Worm (Caenorhabditis elegans) whole organism, L3 larva: Measurements from ENCODE around the gene F58B3.4.

Source experiments
- R02D3.7 ChIP-seq: fragments of 150-350 bp; optimal IDR thresholded peaks from 2 replicates; lab custom pipeline; 2014; ENCODE audit warnings: missing biosample characterization, missing genetic modification characterization
- ZK546.5 ChIP-seq: sonication (generic microtip); optimal IDR thresholded peaks from 2 replicates; lab custom pipeline; 2017; ENCODE audit warnings: missing biosample characterization, missing genetic modification characterization
- aly-2 ChIP-seq: fragments of 150-350 bp; optimal IDR thresholded peaks from 2 replicates; lab custom pipeline; 2014; ENCODE audit warnings: missing biosample characterization, missing genetic modification characterization
- ama-1 ChIP-seq: fragments of 150-350 bp; optimal IDR thresholded peaks from 2 replicates; lab custom pipeline; 2018
- ceh-16 ChIP-seq: sonication (generic microtip); optimal IDR thresholded peaks from 2 replicates; lab custom pipeline; 2017; ENCODE audit warnings: missing biosample characterization, missing genetic modification characterization
- ceh-28 ChIP-seq: fragments of 150-350 bp; optimal IDR thresholded peaks from 2 replicates; lab custom pipeline; 2014; ENCODE audit warnings: missing biosample characterization, missing genetic modification reagents, missing genetic modification characterization
- ceh-82 ChIP-seq: fragments of 150-350 bp; optimal IDR thresholded peaks from 2 replicates; lab custom pipeline; 2014; ENCODE audit warnings: missing biosample characterization, missing genetic modification characterization
- daf-12 ChIP-seq: fragments of 150-350 bp; optimal IDR thresholded peaks from 2 replicates; lab custom pipeline; 2014; ENCODE audit warnings: missing biosample characterization, missing genetic modification reagents, missing genetic modification characterization
- egl-27 ChIP-seq: sonication (generic microtip); optimal IDR thresholded peaks from 4 replicates; lab custom pipeline; 2017; ENCODE audit warnings: missing biosample characterization, missing genetic modification reagents, missing genetic modification characterization
- egl-5 ChIP-seq: fragments of 150-350 bp; optimal IDR thresholded peaks from 2 replicates; lab custom pipeline; 2017; ENCODE audit warnings: missing biosample characterization, missing genetic modification reagents, missing genetic modification characterization, inconsistent platforms
- elt-1 ChIP-seq: fragments of 150-350 bp; optimal IDR thresholded peaks from 2 replicates; lab custom pipeline; 2014; ENCODE audit warnings: missing biosample characterization, missing genetic modification characterization
- elt-2 ChIP-seq: sonication (generic microtip); optimal IDR thresholded peaks from 2 replicates; lab custom pipeline; 2016; ENCODE audit warnings: missing genetic modification reagents, mild to moderate bottlenecking, missing genetic modification characterization, missing compliant biosample characterization
- eor-1 ChIP-seq, 2 experiments: fragments of 150-350 bp; optimal IDR thresholded peaks; 2 replicates each; lab custom pipeline; 2014 to 2018; ENCODE audit warnings: missing biosample characterization in 2 of 2, missing genetic modification characterization in 2 of 2
- fkh-10 ChIP-seq: sonication (generic microtip); optimal IDR thresholded peaks from 2 replicates; lab custom pipeline; 2017; ENCODE audit warnings: missing biosample characterization, missing genetic modification reagents, missing genetic modification characterization
- fos-1 ChIP-seq: fragments of 150-350 bp; optimal IDR thresholded peaks from 2 replicates; lab custom pipeline; 2014; ENCODE audit warnings: missing biosample characterization, missing genetic modification characterization
- hmg-11 ChIP-seq: sonication (generic microtip); optimal IDR thresholded peaks from 2 replicates; lab custom pipeline; 2016; ENCODE audit warnings: missing genetic modification characterization, missing compliant biosample characterization
- jun-1 ChIP-seq: fragments of 150-350 bp; optimal IDR thresholded peaks from 2 replicates; lab custom pipeline; 2014; ENCODE audit warnings: missing biosample characterization, missing genetic modification reagents, missing genetic modification characterization
- lin-15B ChIP-seq: fragments of 150-350 bp; optimal IDR thresholded peaks from 2 replicates; lab custom pipeline; 2014; ENCODE audit warnings: missing biosample characterization, missing genetic modification characterization
- lin-39 ChIP-seq: fragments of 150-350 bp; optimal IDR thresholded peaks from 2 replicates; lab custom pipeline; 2018; ENCODE audit warnings: missing biosample characterization, missing genetic modification reagents, missing genetic modification characterization
- mdl-1 ChIP-seq: fragments of 150-350 bp; optimal IDR thresholded peaks from 2 replicates; lab custom pipeline; 2014; ENCODE audit warnings: missing biosample characterization, missing genetic modification characterization
- nfya-1 ChIP-seq: sonication (generic microtip); optimal IDR thresholded peaks from 2 replicates; lab custom pipeline; 2017; ENCODE audit warnings: missing genetic modification characterization, mild to moderate bottlenecking, missing compliant biosample characterization, antibody characterized with exemption, moderate library complexity; ENCODE audit not compliant: insufficient read depth
- nhr-23 ChIP-seq: fragments of 150-350 bp; optimal IDR thresholded peaks from 2 replicates; lab custom pipeline; 2014; ENCODE audit warnings: missing biosample characterization, missing genetic modification reagents, missing genetic modification characterization
- nhr-237 ChIP-seq: fragments of 150-350 bp; optimal IDR thresholded peaks from 2 replicates; lab custom pipeline; 2014; ENCODE audit warnings: missing biosample characterization, missing genetic modification characterization
- nhr-25 ChIP-seq: sonication (generic microtip); optimal IDR thresholded peaks from 2 replicates; lab custom pipeline; 2017; ENCODE audit warnings: missing biosample characterization, missing genetic modification characterization
- nhr-28 ChIP-seq: fragments of 150-350 bp; optimal IDR thresholded peaks from 2 replicates; lab custom pipeline; 2014; ENCODE audit warnings: missing biosample characterization, missing genetic modification characterization
- nhr-43 ChIP-seq: sonication (generic microtip); optimal IDR thresholded peaks from 2 replicates; lab custom pipeline; 2016; ENCODE audit warnings: mild to moderate bottlenecking, missing genetic modification characterization, missing compliant biosample characterization; ENCODE audit not compliant: poor library complexity, severe bottlenecking
- nhr-67 ChIP-seq: fragments of 150-350 bp; optimal IDR thresholded peaks from 2 replicates; lab custom pipeline; 2014; ENCODE audit warnings: missing biosample characterization, missing genetic modification characterization
- nhr-77 ChIP-seq: fragments of 150-350 bp; optimal IDR thresholded peaks from 2 replicates; lab custom pipeline; 2014; ENCODE audit warnings: missing biosample characterization, missing genetic modification characterization
- pha-4 ChIP-seq: fragments of 150-350 bp; optimal IDR thresholded peaks from 2 replicates; lab custom pipeline; 2014; ENCODE audit warnings: missing biosample characterization, missing genetic modification reagents, missing genetic modification characterization
- pqm-1 ChIP-seq: fragments of 150-350 bp; optimal IDR thresholded peaks from 2 replicates; lab custom pipeline; 2017; ENCODE audit warnings: missing biosample characterization, missing genetic modification characterization, inconsistent platforms
- sea-2 ChIP-seq: fragments of 150-350 bp; sonication (generic microtip); optimal IDR thresholded peaks from 4 replicates; lab custom pipeline; 2014; ENCODE audit warnings: missing biosample characterization, missing genetic modification reagents, missing genetic modification characterization
- skn-1 ChIP-seq: fragments of 150-350 bp; optimal IDR thresholded peaks from 2 replicates; lab custom pipeline; 2014; ENCODE audit warnings: missing biosample characterization, missing genetic modification characterization
- snpc-4 ChIP-seq: fragments of 150-350 bp; optimal IDR thresholded peaks from 2 replicates; lab custom pipeline; 2014; ENCODE audit warnings: missing biosample characterization, missing genetic modification characterization
- tbx-2 ChIP-seq: sonication (generic microtip); optimal IDR thresholded peaks from 2 replicates; lab custom pipeline; 2016; ENCODE audit warnings: mild to moderate bottlenecking, missing genetic modification characterization, missing compliant biosample characterization
- unc-39 ChIP-seq: sonication (generic microtip); optimal IDR thresholded peaks from 4 replicates; lab custom pipeline; 2017; ENCODE audit warnings: missing biosample characterization, missing genetic modification characterization
- unc-62 ChIP-seq: fragments of 150-350 bp; sonication (generic microtip); optimal IDR thresholded peaks from 4 replicates; lab custom pipeline; 2014; ENCODE audit warnings: missing biosample characterization, missing genetic modification reagents, missing genetic modification characterization
- zag-1 ChIP-seq: fragments of 150-350 bp; optimal IDR thresholded peaks from 2 replicates; lab custom pipeline; 2014; ENCODE audit warnings: missing biosample characterization, missing genetic modification characterization
- ztf-11 ChIP-seq: fragments of 150-350 bp; optimal IDR thresholded peaks from 2 replicates; lab custom pipeline; 2014; ENCODE audit warnings: missing biosample characterization, missing genetic modification characterization
- ztf-4 ChIP-seq: fragments of 150-350 bp; optimal IDR thresholded peaks from 2 replicates; lab custom pipeline; 2014; ENCODE audit warnings: missing biosample characterization, missing genetic modification characterization

The F58B3.4 gene

ce11 chrIV:11627847-11628246, 3.8 kb downstream of the F58B3.4 start, which contains the start of gene lys-6:
lys-6 (minus strand) TSS chrIV:11627947.
- no peak for TF ChIP-seq nhr-237 (tag; lab: Kevin White, UChicago)
- TF ChIP-seq sea-2 (GFP tag; lab: Kevin White, UChicago), result no peak
- peak; percentile 7 for TF ChIP-seq elt-2 (tag; lab: Kevin White, UChicago)
- TF ChIP-seq ceh-82 (tag; lab: Kevin White, UChicago), result no peak
- TF ChIP-seq fos-1 (tag; lab: Kevin White, UChicago), result no peak
- TF ChIP-seq fkh-10 (GFP tag; lab: Kevin White, UChicago), result no peak
- no peak for TF ChIP-seq skn-1 (tag; lab: Kevin White, UChicago)
- no peak for TF ChIP-seq jun-1 (tag; lab: Kevin White, UChicago)
- TF ChIP-seq nhr-28 (tag; lab: Kevin White, UChicago), result no peak
- no peak for TF ChIP-seq nfya-1 (tag; lab: Kevin White, UChicago)
- TF ChIP-seq pqm-1, result peak; percentile 29
- TF ChIP-seq unc-62, result no peak
- no peak for TF ChIP-seq R02D3.7 (tag; lab: Kevin White, UChicago)
- TF ChIP-seq unc-39, result no peak

- TF ChIP-seq R02D3.7 (tag; lab: Kevin White, UChicago) (no peak), snpc-4 (tag; lab: Kevin White, UChicago) (no peak), elt-2 (tag; lab: Kevin White, UChicago) (peak; percentile 7), lin-15B (no peak), ceh-16 (tag; lab: Kevin White, UChicago) (no peak)
- TF ChIP-seq, all 47 proteins: peak for 1
These were observed 6.2 kb downstream of the F58B3.4 start, which contains the start of gene lys-5 for ce11 chrIV:11625482-11625881. lys-5 (minus strand) TSS chrIV:11625582.

DNA sequence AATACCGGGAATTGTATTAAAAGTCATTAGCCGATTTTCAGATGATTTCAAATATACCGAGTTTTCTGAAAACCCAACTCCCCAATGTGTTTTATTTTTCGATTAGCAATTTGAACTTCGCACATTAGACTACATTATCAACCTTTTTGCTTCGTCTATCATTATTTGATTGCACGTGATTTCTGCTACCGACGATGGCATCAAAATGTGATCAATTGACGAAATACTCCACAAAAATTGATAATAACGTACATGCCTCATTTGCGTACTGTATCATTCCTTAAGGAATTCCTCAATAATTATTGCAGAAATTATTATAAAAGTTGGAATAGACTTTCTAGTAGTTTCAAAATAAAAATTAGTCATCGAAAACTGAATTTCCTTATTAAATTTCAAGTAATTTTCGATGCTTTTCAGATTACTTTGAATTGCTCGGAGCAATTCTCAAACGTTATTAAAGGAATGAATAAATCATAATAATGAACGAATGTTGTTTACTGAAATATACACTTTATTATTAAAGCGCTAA, 7.8 kb downstream of the F58B3.4 start:
- TF ChIP-seq egl-27 (tag; lab: Kevin White, UChicago), result no peak
- TF ChIP-seq egl-5 (tag; lab: Kevin White, UChicago), result no peak
- peak; percentile 13 for TF ChIP-seq pha-4 (tag; lab: Kevin White, UChicago)
- TF ChIP-seq elt-2 (tag; lab: Kevin White, UChicago), result peak; percentile 77
- TF ChIP-seq pqm-1, result peak; percentile 74
- TF ChIP-seq, all 47 proteins: peak for 3

DNA sequence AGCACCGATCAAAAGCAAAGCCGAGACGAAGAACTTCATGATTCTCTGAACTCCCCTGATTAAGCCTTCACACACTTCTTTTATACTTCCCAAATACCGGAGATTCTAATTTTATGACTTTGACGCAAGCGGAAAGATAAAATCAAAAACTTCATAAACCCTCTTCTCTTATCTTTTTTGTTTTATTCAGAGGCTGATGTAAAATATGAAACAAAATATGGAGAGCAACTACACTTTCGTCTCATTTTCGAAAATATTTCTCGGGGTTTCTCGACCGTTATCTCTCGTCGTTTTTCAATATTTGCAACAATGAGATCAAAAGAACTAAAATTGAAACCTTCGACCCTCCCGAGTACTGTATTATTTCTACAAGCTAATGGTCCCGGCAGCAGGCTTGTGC, 8.6 kb downstream of the F58B3.4 start, which contains the start of gene lys-4:
lys-4 (minus strand) TSS at position 115 of the 400 bp plus-strand sequence.
- TF ChIP-seq eor-1 (tag; optimal IDR thresholded peaks at IDR 0.05; lab: Kevin White, UChicago) (no peak), jun-1 (tag; lab: Kevin White, UChicago) (no peak), nfya-1 (tag; lab: Kevin White, UChicago) (no peak), pqm-1 (peak; percentile 75), elt-2 (tag; lab: Kevin White, UChicago) (peak; percentile 82), ceh-82 (tag; lab: Kevin White, UChicago) (no peak)

DNA sequence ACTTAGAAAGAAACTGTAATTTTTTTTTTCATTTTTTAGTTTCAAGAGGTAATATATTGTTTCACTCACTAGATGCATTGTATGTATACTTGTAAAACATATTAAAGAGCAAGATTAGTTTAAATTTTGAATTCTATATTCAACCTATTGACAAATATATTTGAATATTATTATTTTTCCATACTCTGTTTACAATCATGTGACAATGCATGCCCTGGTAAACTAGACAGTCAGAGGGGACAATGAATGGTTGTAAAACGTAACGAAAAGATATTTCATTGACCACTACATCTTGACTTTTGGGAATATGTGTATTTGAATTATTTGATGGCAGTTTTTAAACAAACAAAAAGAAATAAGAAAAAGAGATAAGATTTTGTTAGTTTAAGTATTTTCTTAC, 9.3 kb downstream of the F58B3.4 start:
- TF ChIP-seq pha-4 (tag; lab: Kevin White, UChicago) (peak; percentile 36), zag-1 (tag; lab: Kevin White, UChicago) (no peak), elt-1 (tag; lab: Kevin White, UChicago) (no peak), hmg-11 (tag; lab: Kevin White, UChicago) (no peak)

DNA sequence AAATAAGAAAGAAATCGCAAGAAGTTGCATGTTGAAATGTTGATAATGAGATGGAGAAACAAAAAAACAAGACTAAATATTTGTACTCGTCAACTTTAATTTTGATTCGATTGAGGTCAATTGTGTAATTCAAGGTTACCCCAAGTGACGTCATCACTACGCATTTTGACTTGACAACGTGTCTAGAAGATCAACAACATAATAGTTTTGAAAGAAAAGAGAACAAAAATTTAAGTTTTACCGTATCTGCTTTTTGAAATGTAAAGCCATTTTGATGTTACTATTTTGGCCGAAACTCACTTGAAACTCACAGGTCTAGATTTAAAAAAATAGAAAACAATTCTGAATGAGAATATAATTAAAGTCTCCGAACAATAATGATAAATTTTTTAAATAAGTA, 10.7 kb downstream of the F58B3.4 start, which contains the start of gene dsl-5:
dsl-5 (minus strand) TSS at position 101 of the 400 bp plus-strand sequence.
- TF ChIP-seq hmg-11 (tag; lab: Kevin White, UChicago), result no peak
- peak; percentile 12 for TF ChIP-seq nhr-25 (tag; lab: Kevin White, UChicago)
- no peak for TF ChIP-seq snpc-4 (tag; lab: Kevin White, UChicago)
- no peak for TF ChIP-seq ama-1

DNA sequence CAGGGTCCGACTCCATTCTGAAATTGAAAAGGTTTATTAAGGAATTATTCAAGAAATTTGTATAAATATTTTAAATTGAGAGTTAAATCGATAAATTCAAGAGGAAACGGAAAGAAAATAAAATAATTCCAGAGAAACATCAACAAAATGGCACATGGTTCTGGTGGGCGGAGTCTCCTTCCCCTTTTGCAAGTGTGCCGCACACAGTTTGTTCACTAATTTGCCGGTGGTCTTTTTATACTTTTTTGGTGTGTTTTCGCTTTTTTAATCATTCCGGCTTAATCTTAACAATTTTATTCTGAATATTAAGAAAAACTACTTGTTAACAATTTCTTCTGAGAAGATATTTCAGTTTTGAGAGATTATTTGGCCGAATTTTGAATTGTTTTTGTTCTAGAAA, 26.7 kb downstream of the F58B3.4 start, which contains the start of the genes ragc-1 and Y24F12A.1:
ragc-1 (minus strand) TSS at position 25 of the 400 bp plus-strand sequence.
Y24F12A.1 (plus strand) TSS at position 346 of the 400 bp plus-strand sequence.
- TF ChIP-seq tbx-2 (tag; lab: Kevin White, UChicago) (no peak), lin-39 (tag; lab: Kevin White, UChicago) (peak; percentile 37), nhr-67 (tag; lab: Kevin White, UChicago) (no peak), lin-15B (peak; percentile 42), ceh-28 (tag; lab: Kevin White, UChicago) (no peak), elt-2 (tag; lab: Kevin White, UChicago) (peak; percentile 47), ztf-4 (tag; lab: Kevin White, UChicago) (no peak), nfya-1 (tag; lab: Kevin White, UChicago) (peak; percentile 59), aly-2 (tag; lab: Kevin White, UChicago) (no peak), nhr-77 (tag; lab: Kevin White, UChicago) (no peak), nhr-23 (tag; lab: Kevin White, UChicago) (peak; percentile 19), mdl-1 (no peak), hmg-11 (tag; lab: Kevin White, UChicago) (no peak), pha-4 (tag; lab: Kevin White, UChicago) (peak; percentile 84), ZK546.5 (tag; lab: Kevin White, UChicago) (no peak), unc-62 (no peak), daf-12 (tag; lab: Kevin White, UChicago) (no peak), unc-39 (no peak), ceh-82 (tag; lab: Kevin White, UChicago) (no peak), nhr-43 (tag; lab: Kevin White, UChicago) (no peak), ztf-11 (tag; lab: Kevin White, UChicago) (no peak)
